Fruit fly (Drosophila melanogaster): Measurements from ENCODE around the gene kon.

Gene kon

dm6 chr2L:18503760-18504159, at the start of gene kon (continued):
- TF ChIP-seq CG7786 (GFP tag; optimal IDR thresholded peaks at IDR 0.05) (no peak), Trl (optimal IDR thresholded peaks at IDR 0.05) (no peak), Trl (GFP tag; optimal IDR thresholded peaks at IDR 0.05) (no peak), CG18262 (tag; optimal IDR thresholded peaks at IDR 0.05) (no peak), lab (GFP tag; optimal IDR thresholded peaks at IDR 0.05) (no peak), CG14965 (GFP tag; optimal IDR thresholded peaks at IDR 0.05; ENCODE audit: borderline replicate concordance) (no peak)

dm6 chr2L:18549470-18549869, 45.7 kb upstream of the kon start:
- TF ChIP-seq CG2678 (tag; optimal IDR thresholded peaks at IDR 0.05) (peak; percentile 51), salm (tag; optimal IDR thresholded peaks at IDR 0.05) (peak; percentile 5), kni (GFP tag; optimal IDR thresholded peaks at IDR 0.05) (no peak), Dbx (GFP tag; IDR thresholded peaks at IDR 0.05) (no peak), Ets97D (GFP tag; optimal IDR thresholded peaks at IDR 0.05) (no peak), CG13624 (GFP tag; optimal IDR thresholded peaks at IDR 0.05) (no peak), CG11085 (GFP tag; IDR thresholded peaks at IDR 0.05) (no peak), cwo (GFP tag; optimal IDR thresholded peaks at IDR 0.05) (peak; percentile 61), CG17568 (GFP tag; optimal IDR thresholded peaks at IDR 0.05) (peak; percentile 5), Vsx1 (GFP tag; optimal IDR thresholded peaks at IDR 0.05) (peak; percentile 33), CG8944 (GFP tag; optimal IDR thresholded peaks at IDR 0.05) (no peak), GATAe (GFP tag; conservative IDR thresholded peaks at IDR 0.05) (peak; percentile 27; the same call in 1 of the 2 replicates), gce (GFP tag; IDR thresholded peaks at IDR 0.05) (no peak), Hey (tag; optimal IDR thresholded peaks at IDR 0.05) (peak; percentile 28), Ada2b (GFP tag; IDR thresholded peaks at IDR 0.05) (no peak), rib (GFP tag; IDR thresholded peaks at IDR 0.05) (no peak), CG12236 (GFP tag; optimal IDR thresholded peaks at IDR 0.05) (no peak), fd102C (GFP tag; optimal IDR thresholded peaks at IDR 0.05) (no peak), dati (GFP tag; IDR thresholded peaks at IDR 0.05) (no peak), BEAF-32 (GFP tag; optimal IDR thresholded peaks at IDR 0.05) (no peak), Six4 (GFP tag; optimal IDR thresholded peaks at IDR 0.05) (no peak), Lim3 (GFP tag; IDR thresholded peaks at IDR 0.05) (no peak), Ssrp (tag; optimal IDR thresholded peaks at IDR 0.05) (no peak), eve (GFP tag; optimal IDR thresholded peaks at IDR 0.05) (no peak), CG34376 (GFP tag; optimal IDR thresholded peaks at IDR 0.05) (peak; percentile 42), CG9797 (GFP tag; optimal IDR thresholded peaks at IDR 0.05) (no peak), CG31441 (GFP tag; IDR thresholded peaks at IDR 0.05) (no peak), cas (GFP tag; IDR thresholded peaks at IDR 0.05) (no peak), CG11695 (GFP tag; IDR thresholded peaks at IDR 0.05) (0 out of 3 replicates have a peak, but pooled peaks have one; percentile 23), Hmr (GFP tag; optimal IDR thresholded peaks at IDR 0.05) (no peak), lab (GFP tag; optimal IDR thresholded peaks at IDR 0.05) (peak; percentile 44), gem (tag; optimal IDR thresholded peaks at IDR 0.05) (peak; percentile 5), schlank (tag; optimal IDR thresholded peaks at IDR 0.05) (peak; percentile 2), crol (GFP tag; IDR thresholded peaks at IDR 0.05) (peak; percentile 16; the same call in 1 of the 2 replicates), mld (GFP tag; IDR thresholded peaks at IDR 0.05; ENCODE audit: partially characterized antibody) (no peak), BtbVII (GFP tag; optimal IDR thresholded peaks at IDR 0.05) (peak; percentile 56), sug (tag; optimal IDR thresholded peaks at IDR 0.05) (peak; percentile 94), CG1233 (GFP tag; optimal IDR thresholded peaks at IDR 0.05) (no peak), tap (tag; optimal IDR thresholded peaks at IDR 0.05) (no peak), CG13296 (GFP tag; optimal IDR thresholded peaks at IDR 0.05) (peak; percentile 44), z (GFP tag; IDR thresholded peaks at IDR 0.05) (no peak), sd (tag; optimal IDR thresholded peaks at IDR 0.05) (peak; percentile 33), Fer1 (GFP tag; optimal IDR thresholded peaks at IDR 0.05) (peak; percentile 39), mirr (GFP tag; optimal IDR thresholded peaks at IDR 0.05) (peak; percentile 74), Atf6 (GFP tag; IDR thresholded peaks at IDR 0.05) (no peak)
